Worm (Caenorhabditis elegans) whole organism, L4 larva: ENCODE results near the gene frm-3.

Experiments used
- F37D6.2 ChIP-seq: sonication (generic microtip); optimal IDR thresholded peaks from 2 replicates; lab custom pipeline; 2016; ENCODE audit warnings: mild to moderate bottlenecking, missing genetic modification characterization, missing compliant biosample characterization
- F44E2.7 ChIP-seq: fragments of 200-800 bp; sonication (Bioruptor generic); IDR thresholded peaks from 2 replicates; pipeline ENCODE4 v2.1.2; 2022; ENCODE audit warnings: missing genetic modification characterization, missing compliant biosample characterization
- R02D3.7 ChIP-seq: fragments of 150-350 bp; sonication (generic microtip); optimal IDR thresholded peaks from 3 replicates; lab custom pipeline; 2014; ENCODE audit warnings: missing biosample characterization, missing genetic modification characterization
- T20F7.1 ChIP-seq: fragments of 200-800 bp; sonication (Bioruptor generic); optimal IDR thresholded peaks from 2 replicates; lab custom pipeline; 2018; ENCODE audit warnings: mild to moderate bottlenecking, missing genetic modification characterization, missing compliant biosample characterization
- T26A8.4 ChIP-seq: fragments of 200-800 bp; sonication (Bioruptor generic); IDR thresholded peaks from 2 replicates; pipeline ENCODE4 v1.3.6; 2022; ENCODE audit warnings: missing genetic modification characterization, missing compliant biosample characterization
- Y48G9A.11 ChIP-seq: fragments of 200-800 bp; sonication (Bioruptor generic); IDR thresholded peaks from 2 replicates; pipeline ENCODE4 v1.3.6; 2022; ENCODE audit warnings: missing genetic modification reagents, missing genetic modification characterization, missing compliant biosample characterization
- Y5F2A.4 ChIP-seq: fragments of 200-800 bp; sonication (Bioruptor generic); optimal IDR thresholded peaks from 2 replicates; lab custom pipeline; 2018; ENCODE audit warnings: mild to moderate bottlenecking, missing genetic modification characterization, missing compliant biosample characterization
- ZK546.5 ChIP-seq, 2 experiments: sonication (generic microtip); optimal IDR thresholded peaks; 2 replicates each; lab custom pipeline; 2017; ENCODE audit warnings: missing biosample characterization in 2 of 2, missing genetic modification characterization in 2 of 2
- aly-2 ChIP-seq: sonication (generic microtip); optimal IDR thresholded peaks from 2 replicates; lab custom pipeline; 2018; ENCODE audit warnings: missing biosample characterization, missing genetic modification characterization
- ama-1 ChIP-seq: fragments of 150-350 bp; optimal IDR thresholded peaks from 2 replicates; lab custom pipeline; 2014; ENCODE audit warnings: inconsistent platforms, mixed read lengths
- ceh-20 ChIP-seq: fragments of 200-800 bp; sonication (Bioruptor generic); IDR thresholded peaks from 2 replicates; pipeline ENCODE4 v1.3.6; 2022; ENCODE audit warnings: missing genetic modification reagents, missing genetic modification characterization, missing compliant biosample characterization
- ceh-32 ChIP-seq: sonication (generic microtip); optimal IDR thresholded peaks from 2 replicates; lab custom pipeline; 2016; ENCODE audit warnings: mild to moderate bottlenecking, missing genetic modification characterization, missing compliant biosample characterization; ENCODE audit not compliant: poor library complexity
- ceh-82 ChIP-seq: sonication (generic microtip); optimal IDR thresholded peaks from 2 replicates; lab custom pipeline; 2017; ENCODE audit warnings: missing biosample characterization, missing genetic modification characterization
- daf-8 ChIP-seq: fragments of 200-800 bp; sonication (Bioruptor generic); IDR thresholded peaks from 2 replicates; pipeline ENCODE4 v1.3.6; 2022; ENCODE audit warnings: missing genetic modification characterization, missing compliant biosample characterization
- dmd-6 ChIP-seq: fragments of 200-800 bp; sonication (Bioruptor generic); IDR thresholded peaks from 2 replicates; pipeline ENCODE4 v1.3.6; 2022; ENCODE audit warnings: missing genetic modification reagents, missing genetic modification characterization, missing compliant biosample characterization
- egl-27 ChIP-seq: sonication (generic microtip); optimal IDR thresholded peaks from 3 replicates; lab custom pipeline; 2017; ENCODE audit warnings: missing biosample characterization, missing genetic modification reagents, missing genetic modification characterization
- fkh-10 ChIP-seq: fragments of 150-350 bp; optimal IDR thresholded peaks from 2 replicates; lab custom pipeline; 2014; ENCODE audit warnings: missing biosample characterization, missing genetic modification reagents, missing genetic modification characterization
- hlh-11 ChIP-seq: fragments of 200-800 bp; sonication (Bioruptor generic); optimal IDR thresholded peaks from 2 replicates; lab custom pipeline; 2018; ENCODE audit warnings: mild to moderate bottlenecking, missing genetic modification characterization, missing compliant biosample characterization
- hlh-30 ChIP-seq: sonication (generic microtip); optimal IDR thresholded peaks from 2 replicates; lab custom pipeline; 2017; ENCODE audit warnings: antibody characterized with exemption, mild to moderate bottlenecking, missing genetic modification characterization, missing compliant biosample characterization; ENCODE audit not compliant: insufficient read depth
- hmg-1.1 ChIP-seq: fragments of 200-800 bp; sonication (Bioruptor generic); IDR thresholded peaks from 2 replicates; pipeline ENCODE4 v1.3.6; 2022; ENCODE audit warnings: missing genetic modification reagents, missing genetic modification characterization, missing compliant biosample characterization
- lin-13 ChIP-seq: fragments of 150-350 bp; optimal IDR thresholded peaks from 2 replicates; lab custom pipeline; 2014; ENCODE audit warnings: missing biosample characterization, missing genetic modification reagents, missing genetic modification characterization
- lin-29 ChIP-seq: fragments of 200-800 bp; sonication (Bioruptor generic); IDR thresholded peaks from 2 replicates; pipeline ENCODE4 v1.3.6; 2022; ENCODE audit warnings: missing genetic modification reagents, missing genetic modification characterization, missing compliant biosample characterization
- madf-5 ChIP-seq, 2 experiments: fragments of 200-800 bp; sonication (Bioruptor generic); IDR thresholded peaks; 2 replicates each; pipeline ENCODE4 v1.3.6; 2022; ENCODE audit warnings: missing compliant biosample characterization in 2 of 2, missing genetic modification characterization in 2 of 2
- madf-9 ChIP-seq: fragments of 200-800 bp; sonication (Bioruptor generic); conservative IDR thresholded peaks from 2 replicates; pipeline ENCODE4 v1.3.6; 2022; ENCODE audit warnings: missing genetic modification reagents, missing genetic modification characterization, missing compliant biosample characterization
- mdl-1 ChIP-seq, 2 experiments: fragments of 150-350 bp in 1 of 2; sonication (generic microtip) in 1 of 2; optimal IDR thresholded peaks; 2 replicates each; lab custom pipeline; 2014 to 2017; ENCODE audit warnings: missing biosample characterization in 2 of 2, missing genetic modification characterization in 2 of 2
- mdt-29 ChIP-seq: fragments of 200-800 bp; sonication (Bioruptor generic); IDR thresholded peaks from 2 replicates; pipeline ENCODE4 v1.3.6; 2022; ENCODE audit warnings: missing genetic modification reagents, missing genetic modification characterization, missing compliant biosample characterization
- mxl-3 ChIP-seq: fragments of 200-800 bp; sonication (Bioruptor generic); optimal IDR thresholded peaks from 2 replicates; lab custom pipeline; 2018; ENCODE audit warnings: mild to moderate bottlenecking, missing genetic modification characterization, missing compliant biosample characterization
- nhr-10 ChIP-seq: fragments of 150-350 bp; optimal IDR thresholded peaks from 2 replicates; lab custom pipeline; 2014; ENCODE audit warnings: missing biosample characterization, missing genetic modification characterization
- nhr-102 ChIP-seq: sonication (generic microtip); optimal IDR thresholded peaks from 2 replicates; lab custom pipeline; 2016; ENCODE audit warnings: mild to moderate bottlenecking, missing genetic modification characterization, moderate library complexity, missing compliant biosample characterization
- nhr-111 ChIP-seq: fragments of 200-800 bp; sonication (Bioruptor generic); optimal IDR thresholded peaks from 2 replicates; lab custom pipeline; 2018; ENCODE audit warnings: mild to moderate bottlenecking, missing genetic modification characterization, missing compliant biosample characterization
- nhr-28 ChIP-seq: fragments of 150-350 bp; optimal IDR thresholded peaks from 2 replicates; lab custom pipeline; 2014; ENCODE audit warnings: missing biosample characterization, missing genetic modification characterization
- rbr-2 ChIP-seq: sonication (generic microtip); optimal IDR thresholded peaks from 2 replicates; lab custom pipeline; 2016; ENCODE audit warnings: missing genotype, missing genetic modification characterization, missing compliant biosample characterization
- saeg-2 ChIP-seq: fragments of 200-800 bp; sonication (Bioruptor generic); IDR thresholded peaks from 2 replicates; pipeline ENCODE4 v1.3.6; 2022; ENCODE audit warnings: missing genetic modification reagents, missing genetic modification characterization, missing compliant biosample characterization
- sdz-12 ChIP-seq: fragments of 200-800 bp; sonication (Bioruptor generic); optimal IDR thresholded peaks from 2 replicates; lab custom pipeline; 2018; ENCODE audit warnings: mild to moderate bottlenecking, missing genetic modification characterization, missing compliant biosample characterization
- set-16 ChIP-seq: fragments of 200-800 bp; sonication (Bioruptor generic); IDR thresholded peaks from 2 replicates; pipeline ENCODE4 v1.3.6; 2022; ENCODE audit warnings: missing genetic modification reagents, missing genetic modification characterization, missing compliant biosample characterization
- skn-1 ChIP-seq: fragments of 150-350 bp; optimal IDR thresholded peaks from 2 replicates; lab custom pipeline; 2014; ENCODE audit warnings: missing biosample characterization, missing genetic modification characterization
- snpc-1.2 ChIP-seq: fragments of 200-800 bp; sonication (Bioruptor generic); IDR thresholded peaks from 2 replicates; pipeline ENCODE4 v1.3.6; 2022; ENCODE audit warnings: missing genetic modification reagents, missing genetic modification characterization, missing compliant biosample characterization
- spr-3 ChIP-seq: fragments of 200-800 bp; sonication (Bioruptor generic); optimal IDR thresholded peaks from 2 replicates; lab custom pipeline; 2018; ENCODE audit warnings: mild to moderate bottlenecking, missing genetic modification characterization, missing compliant biosample characterization
- tag-97 ChIP-seq: fragments of 200-800 bp; sonication (Bioruptor generic); IDR thresholded peaks from 2 replicates; pipeline ENCODE4 v1.3.6; 2022; ENCODE audit warnings: missing genetic modification characterization, missing compliant biosample characterization
- tra-1 ChIP-seq: fragments of 200-800 bp; sonication (Bioruptor generic); IDR thresholded peaks from 2 replicates; pipeline ENCODE4 v1.3.6; 2022; ENCODE audit warnings: missing genetic modification reagents, missing genetic modification characterization, missing compliant biosample characterization
- unc-130 ChIP-seq: sonication (generic microtip); optimal IDR thresholded peaks from 2 replicates; lab custom pipeline; 2016; ENCODE audit warnings: missing genetic modification reagents, missing genetic modification characterization, missing compliant biosample characterization
- unc-62 ChIP-seq, 3 experiments: fragments of 150-350 bp in 1 of 3; sonication (generic microtip); optimal IDR thresholded peaks in 2 of 3; peaks in 1 of 3; 1 replicate in 1 of 3; 2 replicates in 2 of 3; lab custom pipeline; 2014 to 2017; ENCODE audit warnings: missing biosample characterization in 3 of 3, missing genetic modification characterization in 3 of 3, missing genetic modification reagents in 3 of 3, missing genotype in 1 of 3
- vab-7 ChIP-seq: fragments of 200-800 bp; sonication (Bioruptor generic); IDR thresholded peaks from 2 replicates; pipeline ENCODE4 v1.3.6; 2022; ENCODE audit warnings: missing genetic modification reagents, missing genetic modification characterization, missing compliant biosample characterization
- zip-11 ChIP-seq: fragments of 200-800 bp; sonication (Bioruptor generic); IDR thresholded peaks from 2 replicates; pipeline ENCODE4 v1.3.6; 2022; ENCODE audit warnings: missing genetic modification characterization, missing compliant biosample characterization
- zip-2 ChIP-seq: fragments of 150-350 bp; optimal IDR thresholded peaks from 2 replicates; lab custom pipeline; 2014; ENCODE audit warnings: missing biosample characterization, missing genetic modification characterization
- ztf-7 ChIP-seq: fragments of 150-350 bp; optimal IDR thresholded peaks from 2 replicates; lab custom pipeline; 2014; ENCODE audit warnings: missing biosample characterization, missing genetic modification characterization

Gene frm-3

DNA sequence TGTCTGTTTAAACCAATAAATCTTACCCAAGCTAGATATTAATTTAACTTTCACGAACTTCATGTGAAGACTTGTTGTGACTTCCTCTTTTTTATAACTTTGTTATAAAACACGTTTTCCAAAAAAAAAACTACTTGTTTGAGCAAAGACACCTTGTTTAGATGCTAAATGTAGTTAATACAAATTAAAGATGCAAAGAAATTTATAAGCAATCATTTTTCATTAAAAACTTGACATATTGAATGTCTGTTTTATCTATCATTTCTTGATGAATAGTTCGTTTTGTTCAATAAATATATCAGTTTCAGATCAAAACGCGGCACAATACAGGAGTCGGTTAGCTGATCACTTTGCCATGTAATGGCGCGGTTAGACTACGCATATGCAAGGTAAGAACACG is at the start of gene frm-3:
Gene frm-3, plus strand, starts transcription at position 301 of the 400 bp plus-strand sequence.
- no peak for TF ChIP-seq zip-2 (tag; lab: Kevin White, UChicago)
- TF ChIP-seq unc-62 (GFP tag; optimal IDR thresholded peaks at IDR 0.05 in 1 of 2; lab: Kevin White, UChicago) = peak in 1 of 2 experiments; percentile 49
- TF ChIP-seq unc-62 (tag; optimal IDR thresholded peaks at IDR 0.05; lab: Kevin White, UChicago) = no peak

DNA sequence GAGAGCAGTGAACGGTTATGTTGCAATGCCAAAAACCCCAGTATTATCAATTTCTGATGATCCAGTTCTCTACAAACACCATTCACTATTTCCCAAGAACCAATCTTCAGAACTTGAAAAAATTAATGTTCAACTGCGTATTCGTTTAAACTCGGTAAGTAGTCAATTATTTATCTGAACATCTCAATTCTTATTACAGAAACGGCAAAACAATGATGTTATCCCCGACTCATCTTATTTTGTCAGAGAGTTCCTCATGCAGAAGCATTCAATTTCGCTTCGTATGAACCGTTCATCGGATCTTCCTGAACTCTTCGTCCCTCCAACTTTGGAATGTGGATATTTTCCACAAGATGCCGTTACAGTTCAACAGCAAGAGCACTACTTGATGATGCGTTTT is 48.6 kb upstream of the frm-3 start:
- no peak for TF ChIP-seq hlh-11 (tag; lab: Kevin White, UChicago)
- peak in 1 of 2 experiments; percentile 91 for TF ChIP-seq unc-62 (GFP tag; optimal IDR thresholded peaks at IDR 0.05 in 1 of 2; lab: Kevin White, UChicago)
- TF ChIP-seq unc-62 (tag; optimal IDR thresholded peaks at IDR 0.05; lab: Kevin White, UChicago) = no peak
- TF ChIP-seq, all 104 proteins: peak for 1

DNA sequence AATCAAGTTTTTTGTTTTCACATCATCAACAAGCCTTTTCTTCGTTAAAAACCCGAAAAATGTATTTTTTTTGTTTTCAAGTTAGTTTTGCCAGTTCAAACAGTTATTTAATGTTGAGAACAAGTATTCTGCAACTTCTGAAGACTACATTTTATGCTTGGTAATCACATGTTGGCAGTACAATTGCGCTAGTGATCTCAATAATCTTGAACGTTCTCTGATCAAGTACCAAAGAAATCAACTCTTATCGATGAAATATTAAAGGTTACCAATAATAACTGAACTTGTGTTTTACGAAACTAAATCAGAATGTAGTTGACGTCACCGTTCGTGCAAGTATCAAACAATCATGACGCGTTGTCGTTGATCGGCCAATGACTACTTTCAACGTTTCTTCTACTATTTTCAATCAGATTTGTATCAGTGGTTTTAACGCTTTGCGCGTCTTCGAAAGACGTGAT is 38.7 kb upstream of the frm-3 start, which contains the start of gene C35C5.8:
Gene C35C5.8, plus strand, starts transcription at position 51 of the 461 bp plus-strand sequence.
- TF ChIP-seq snpc-1.2 (GFP tag; lab: Robert Waterston, UW) (no peak), ceh-32 (tag; lab: Kevin White, UChicago) (no peak), Y5F2A.4 (no peak), ama-1 (lab: Kevin White, UChicago) (no peak), nhr-102 (tag; lab: Kevin White, UChicago) (no peak), nhr-10 (tag; lab: Kevin White, UChicago) (no peak), ztf-7 (tag; lab: Kevin White, UChicago) (no peak), T20F7.1 (no peak), zip-2 (tag; lab: Kevin White, UChicago) (no peak), set-16 (no peak), mdl-1 (tag; optimal IDR thresholded peaks at IDR 0.05; lab: Kevin White, UChicago) (peak in 1 of 2 experiments; percentile 17), ceh-20 (no peak), tag-97 (GFP tag; lab: Robert Waterston, UW) (no peak), unc-130 (no peak), hmg-1.1 (GFP tag; lab: Robert Waterston, UW) (no peak), aly-2 (tag; lab: Kevin White, UChicago) (no peak), hlh-11 (tag; lab: Kevin White, UChicago) (peak; percentile 18), dmd-6 (GFP tag; lab: Robert Waterston, UW) (peak; percentile 36), F44E2.7 (GFP tag; lab: Robert Waterston, UW) (no peak), fkh-10 (GFP tag; lab: Kevin White, UChicago) (no peak), sdz-12 (GFP tag; lab: Kevin White, UChicago) (no peak), zip-11 (GFP tag; lab: Robert Waterston, UW) (no peak), mxl-3 (GFP tag; lab: Kevin White, UChicago) (peak; percentile 4), madf-5 (GFP tag; IDR thresholded peaks at IDR 0.05; lab: Robert Waterston, UW) (no peak), daf-8 (GFP tag; lab: Robert Waterston, UW) (no peak), rbr-2 (tag; lab: Kevin White, UChicago) (no peak), ceh-82 (tag; lab: Kevin White, UChicago) (no peak), nhr-28 (peak; percentile 77), Y48G9A.11 (GFP tag; lab: Robert Waterston, UW) (no peak), skn-1 (no peak), lin-29 (no peak), nhr-111 (GFP tag; lab: Kevin White, UChicago) (no peak), F37D6.2 (tag; lab: Kevin White, UChicago) (no peak), spr-3 (GFP tag; lab: Kevin White, UChicago) (no peak), saeg-2 (GFP tag; lab: Robert Waterston, UW) (no peak), tra-1 (GFP tag; lab: Robert Waterston, UW) (no peak), ZK546.5 (tag; optimal IDR thresholded peaks at IDR 0.05; lab: Kevin White, UChicago) (no peak), hlh-30 (tag; lab: Kevin White, UChicago) (no peak), T26A8.4 (no peak), vab-7 (GFP tag; lab: Robert Waterston, UW) (no peak), lin-13 (GFP tag; lab: Kevin White, UChicago) (no peak), mdt-29 (GFP tag; lab: Robert Waterston, UW) (no peak), unc-62 (GFP tag; optimal IDR thresholded peaks at IDR 0.05 in 1 of 2; lab: Kevin White, UChicago) (peak in 1 of 2 experiments; percentile 71), unc-62 (tag; optimal IDR thresholded peaks at IDR 0.05; lab: Kevin White, UChicago) (no peak), R02D3.7 (no peak), egl-27 (tag; lab: Kevin White, UChicago) (no peak), madf-9 (no peak)
